Worm (Caenorhabditis elegans): Measurements from ENCODE around the gene Y38A10A.11.

The Y38A10A.11 gene

ce11 chrV:6107474-6107873 lies 4.1 kb upstream of the Y38A10A.11 start, which contains the start of gene cwf-19L1 (continued):
- TF ChIP-seq ceh-2 (tag; optimal IDR thresholded peaks at IDR 0.05), result peak; percentile 78
- TF ChIP-seq ceh-24 (tag; optimal IDR thresholded peaks at IDR 0.05), result no peak
- TF ChIP-seq hlh-8 (tag; optimal IDR thresholded peaks at IDR 0.05), result peak; percentile 61

- TF ChIP-seq pros-1 (tag; optimal IDR thresholded peaks at IDR 0.05), result no peak
- TF ChIP-seq T23F11.4 (GFP tag; optimal IDR thresholded peaks at IDR 0.05), result peak; percentile 42
- no peak for TF ChIP-seq sox-2 (GFP tag; IDR thresholded peaks at IDR 0.05)
- peak; percentile 3 for TF ChIP-seq tbx-2 (tag; optimal IDR thresholded peaks at IDR 0.05)
- peak; percentile 14 for TF ChIP-seq ceh-31 (tag; optimal IDR thresholded peaks at IDR 0.05)
- peak; percentile 74 for TF ChIP-seq ref-2 (tag; optimal IDR thresholded peaks at IDR 0.05)
- peak; percentile 32 for TF ChIP-seq nfya-1 (tag; optimal IDR thresholded peaks at IDR 0.05)
- TF ChIP-seq C38D4.7 (GFP tag; optimal IDR thresholded peaks at IDR 0.05), result no peak
Observed at ce11 chrV:6105374-6105773, 2.0 kb upstream of the Y38A10A.11 start, which contains the start of gene atf-8. TSS of gene atf-8 (plus strand) at chrV:6105607.

DNA sequence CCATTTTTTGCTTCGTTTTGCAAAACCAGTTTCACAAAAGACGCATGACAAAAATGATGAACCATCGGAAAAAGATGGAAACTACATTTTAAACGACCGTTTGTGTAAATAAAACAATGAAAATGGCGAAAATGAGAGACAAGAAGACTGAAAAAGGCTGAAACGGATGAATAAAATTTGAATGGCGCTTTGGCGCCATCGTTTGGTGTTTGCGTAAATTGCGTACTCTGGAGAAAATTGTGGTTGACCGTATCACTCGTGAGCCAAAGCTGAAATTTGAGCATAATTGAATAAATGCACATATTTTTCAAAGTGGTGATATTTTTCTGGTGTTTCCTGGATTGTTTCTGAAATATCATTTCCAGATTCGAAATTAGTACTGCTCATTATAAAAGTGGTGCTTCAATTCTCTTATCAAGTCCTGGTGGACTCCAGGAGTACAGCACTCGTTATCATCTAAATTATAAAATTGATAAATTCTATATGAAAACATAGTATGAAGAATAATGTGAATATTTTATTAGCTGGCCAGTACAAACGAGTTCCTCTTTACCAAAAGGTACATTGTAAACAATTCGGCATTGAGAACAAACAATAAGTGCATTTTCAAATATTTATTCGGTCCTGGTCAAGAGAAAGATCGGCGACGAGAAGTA lies 2.0 kb downstream of the Y38A10A.11 start:
- no peak for TF ChIP-seq ceh-31 (tag; optimal IDR thresholded peaks at IDR 0.05)
- peak; percentile 10 for TF ChIP-seq pax-1 (tag; optimal IDR thresholded peaks at IDR 0.05)

DNA sequence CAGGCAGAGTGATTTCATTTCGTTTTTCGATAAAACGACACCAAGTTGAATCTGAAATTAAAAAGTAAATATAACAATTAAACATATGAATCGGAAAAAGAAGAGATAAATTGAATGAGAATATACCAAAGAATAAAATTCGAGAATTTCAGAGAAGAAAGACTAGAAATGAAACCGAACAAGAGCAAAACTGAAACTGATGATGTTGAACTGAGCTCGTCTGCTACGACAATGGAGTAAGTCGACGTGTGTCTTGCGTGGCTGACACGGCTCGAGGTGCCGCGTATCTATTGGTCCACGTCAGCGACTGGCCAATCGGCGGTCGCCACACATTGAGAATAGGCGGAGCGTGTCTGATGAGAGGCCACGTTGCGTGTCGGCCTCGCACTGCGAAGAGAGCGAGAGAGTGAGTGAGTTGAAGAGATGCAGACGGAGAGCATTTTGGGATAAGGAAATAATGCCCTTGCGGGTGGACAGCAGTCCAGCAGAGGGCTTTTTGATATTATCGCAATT lies 2.8 kb downstream of the Y38A10A.11 start, which contains the start of gene crt-1:
crt-1 (minus strand) TSS at position 51 of the 513 bp plus-strand sequence.
- TF ChIP-seq pax-1 (tag; optimal IDR thresholded peaks at IDR 0.05) (peak; percentile 92), pqm-1 (tag; optimal IDR thresholded peaks at IDR 0.05) (peak; percentile 1), ceh-31 (tag; optimal IDR thresholded peaks at IDR 0.05) (peak; percentile 81), tbx-2 (tag; optimal IDR thresholded peaks at IDR 0.05) (peak; percentile 65), dve-1 (tag; optimal IDR thresholded peaks at IDR 0.05) (peak; percentile 71), ama-1 (optimal IDR thresholded peaks at IDR 0.05) (peak; percentile 16), ceh-45 (GFP tag; IDR thresholded peaks at IDR 0.05) (no peak), Y22D7AL.16 (tag; optimal IDR thresholded peaks at IDR 0.05) (no peak), unc-42 (tag; optimal IDR thresholded peaks at IDR 0.05) (peak; percentile 22), unc-86 (tag; optimal IDR thresholded peaks at IDR 0.05) (no peak), nfya-1 (tag; optimal IDR thresholded peaks at IDR 0.05) (peak; percentile 100), pha-2 (tag; optimal IDR thresholded peaks at IDR 0.05) (no peak), dmd-4 (tag; optimal IDR thresholded peaks at IDR 0.05; ENCODE audit: borderline replicate concordance) (no peak), hlh-30 (tag; optimal IDR thresholded peaks at IDR 0.05; ENCODE audit: insufficient read depth) (peak; percentile 75), nhr-11 (tag; optimal IDR thresholded peaks at IDR 0.05) (no peak), tbx-7 (tag; optimal IDR thresholded peaks at IDR 0.05) (peak; percentile 16), npax-4 (tag; optimal IDR thresholded peaks at IDR 0.05) (no peak), unc-3 (GFP tag; conservative IDR thresholded peaks at IDR 0.05) (no peak), unc-3 (tag; optimal IDR thresholded peaks at IDR 0.05) (no peak), ceh-6 (GFP tag; optimal IDR thresholded peaks at IDR 0.05) (no peak), ceh-18 (tag; optimal IDR thresholded peaks at IDR 0.05) (peak; percentile 48), sox-4 (tag; optimal IDR thresholded peaks at IDR 0.05) (no peak), rnt-1 (tag; optimal IDR thresholded peaks at IDR 0.05) (peak; percentile 62), unc-55 (GFP tag; optimal IDR thresholded peaks at IDR 0.05) (peak; percentile 83), nhr-232 (tag; optimal IDR thresholded peaks at IDR 0.05) (no peak), ref-2 (tag; optimal IDR thresholded peaks at IDR 0.05) (peak; percentile 84), lim-6 (tag; optimal IDR thresholded peaks at IDR 0.05) (no peak), lin-11 (tag; optimal IDR thresholded peaks at IDR 0.05) (no peak), ceh-14 (tag; optimal IDR thresholded peaks at IDR 0.05) (peak; percentile 55), K09A11.1 (tag; optimal IDR thresholded peaks at IDR 0.05; ENCODE audit: insufficient read depth) (no peak), C38D4.7 (GFP tag; optimal IDR thresholded peaks at IDR 0.05) (no peak), sdc-2 (tag; optimal IDR thresholded peaks at IDR 0.05) (peak; percentile 15), ceh-22 (tag; optimal IDR thresholded peaks at IDR 0.05) (no peak), gmeb-2 (tag; optimal IDR thresholded peaks at IDR 0.05) (no peak), ceh-48 (tag; optimal IDR thresholded peaks at IDR 0.05) (no peak), ceh-2 (tag; optimal IDR thresholded peaks at IDR 0.05) (peak; percentile 51), elt-2 (tag; optimal IDR thresholded peaks at IDR 0.05) (peak; percentile 79), F13H6.1 (tag; optimal IDR thresholded peaks at IDR 0.05) (no peak), ceh-19 (GFP tag; optimal IDR thresholded peaks at IDR 0.05) (no peak), hlh-13 (GFP tag; optimal IDR thresholded peaks at IDR 0.05) (no peak)

Data from whole organism, late embryonic.